Worm (Caenorhabditis elegans): ENCODE data around the gene ccch-5.
"Not testable (repeated sequence)": the region's sequence is repeated elsewhere in the genome, so short reads cannot be mapped to it uniquely, and the experiment has no call there.

The ccch-5 gene

DNA sequence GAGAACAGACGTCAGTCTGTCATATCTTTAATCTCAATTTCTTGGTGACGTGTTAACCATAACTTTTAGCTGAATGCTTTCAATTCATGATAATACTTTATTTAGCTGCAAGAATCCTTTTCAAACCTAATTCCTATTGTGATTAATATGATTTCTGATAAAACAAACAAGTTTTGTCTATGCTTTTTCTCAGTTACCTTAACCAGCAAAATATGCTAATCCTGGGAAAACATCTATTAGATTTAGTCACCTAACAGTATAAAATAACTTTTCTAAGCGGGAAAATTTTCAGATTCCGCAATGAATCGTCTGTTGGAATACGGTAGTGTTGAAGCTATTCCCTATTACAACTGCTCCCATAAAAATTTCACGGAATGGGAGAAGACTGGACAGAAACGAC is 19.2 kb downstream of the ccch-5 start, which contains the start of gene Y57G11C.30:
Y57G11C.30 (plus strand) TSS at position 301 of the 400 bp plus-strand sequence.
- TF ChIP-seq F52B5.7 (tag; optimal IDR thresholded peaks at IDR 0.05); pbrm-1 (GFP tag; IDR thresholded peaks at IDR 0.05); die-1 (tag; optimal IDR thresholded peaks at IDR 0.05): not testable (repeated sequence)

DNA sequence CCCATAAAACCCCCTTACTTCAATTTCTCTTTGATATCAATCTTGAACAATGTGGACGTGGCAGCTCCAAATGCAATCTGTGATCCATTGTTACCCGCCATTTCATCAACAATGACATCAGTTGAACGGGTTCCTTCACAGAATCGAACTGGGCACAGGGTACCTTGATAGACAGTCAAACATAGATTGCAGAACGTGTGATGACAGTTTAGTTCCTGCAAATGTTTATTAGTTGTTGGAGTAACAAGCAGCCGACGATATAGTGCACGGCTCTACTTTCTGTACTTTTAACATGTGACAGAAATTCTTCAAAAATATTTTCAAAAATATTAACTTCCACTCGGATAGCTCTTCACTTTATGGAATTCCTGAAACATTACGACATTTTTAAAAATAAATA is 24.8 kb downstream of the ccch-5 start, which contains the start of gene Y57G11C.48:
Y57G11C.48 (minus strand) TSS at position 101 of the 400 bp plus-strand sequence.
- TF ChIP-seq unc-130 (GFP tag; optimal IDR thresholded peaks at IDR 0.05) (no peak), F57A8.1 (GFP tag; optimal IDR thresholded peaks at IDR 0.05) (no peak), attf-6 (GFP tag; IDR thresholded peaks at IDR 0.05) (peak; percentile 17; the same call in 1 of the 2 replicates), hmg-20 (GFP tag; IDR thresholded peaks at IDR 0.05) (no peak), Y67H2A.10 (GFP tag; conservative IDR thresholded peaks at IDR 0.05) (no peak)

DNA sequence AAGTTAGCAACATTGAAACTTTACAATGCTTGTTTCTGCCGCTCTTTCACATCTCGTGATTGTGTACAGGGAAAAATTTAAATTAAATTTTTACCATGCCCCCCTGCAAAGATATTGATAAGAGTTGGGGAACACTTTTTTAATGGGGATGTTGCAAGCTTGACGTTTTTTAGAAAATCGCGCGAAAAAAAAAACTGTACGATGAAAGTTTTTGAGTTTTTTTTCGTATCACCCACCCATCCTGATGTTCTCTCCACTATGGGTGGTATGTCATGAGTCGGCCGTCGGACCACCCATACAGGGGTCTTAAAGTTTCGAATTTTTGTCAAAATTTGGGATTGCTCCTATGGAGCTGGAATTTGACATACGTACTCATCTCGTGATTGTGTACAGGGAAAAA is 29.6 kb downstream of the ccch-5 start:
- TF ChIP-seq efl-1 (GFP tag; optimal IDR thresholded peaks at IDR 0.05), result no peak
- TF ChIP-seq B0261.1 (tag; optimal IDR thresholded peaks at IDR 0.05), result no peak
- TF ChIP-seq Y67H2A.10 (GFP tag; conservative IDR thresholded peaks at IDR 0.05), result no peak
- no peak for TF ChIP-seq hrde-1 (tag; optimal IDR thresholded peaks at IDR 0.05; ENCODE audit: borderline replicate concordance)
- no peak for TF ChIP-seq mes-4 (tag; optimal IDR thresholded peaks at IDR 0.05)
- no peak for TF ChIP-seq B0336.3 (GFP tag; IDR thresholded peaks at IDR 0.05)
- TF ChIP-seq ztf-25 (GFP tag; IDR thresholded peaks at IDR 0.05), result no peak
- TF ChIP-seq akir-1 (GFP tag; optimal IDR thresholded peaks at IDR 0.05), result no peak
- peak; percentile 83 for TF ChIP-seq attf-6 (GFP tag; IDR thresholded peaks at IDR 0.05)
- TF ChIP-seq tbp1 (GFP tag; optimal IDR thresholded peaks at IDR 0.05), result no peak
- TF ChIP-seq cebp-1 (GFP tag; IDR thresholded peaks at IDR 0.05), result no peak
- TF ChIP-seq cebp-1 (tag; optimal IDR thresholded peaks at IDR 0.05), result no peak
- TF ChIP-seq madf-6 (GFP tag; IDR thresholded peaks at IDR 0.05), result no peak
- TF ChIP-seq snpc-4 (GFP tag; optimal IDR thresholded peaks at IDR 0.05), result no peak
- peak in 1 of 4 experiments; percentile 44 for TF ChIP-seq snpc-4 (tag; optimal IDR thresholded peaks at IDR 0.05)
- no peak for TF ChIP-seq hsf-1 (GFP tag; IDR thresholded peaks at IDR 0.05)
- TF ChIP-seq dpl-1 (GFP tag; optimal IDR thresholded peaks at IDR 0.05), result no peak
- no peak for TF ChIP-seq Y53F4B.3 (GFP tag; IDR thresholded peaks at IDR 0.05)
- TF ChIP-seq madf-3 (GFP tag; IDR thresholded peaks at IDR 0.05), result no peak
- TF ChIP-seq F37B4.10 (GFP tag; IDR thresholded peaks at IDR 0.05), result no peak

DNA sequence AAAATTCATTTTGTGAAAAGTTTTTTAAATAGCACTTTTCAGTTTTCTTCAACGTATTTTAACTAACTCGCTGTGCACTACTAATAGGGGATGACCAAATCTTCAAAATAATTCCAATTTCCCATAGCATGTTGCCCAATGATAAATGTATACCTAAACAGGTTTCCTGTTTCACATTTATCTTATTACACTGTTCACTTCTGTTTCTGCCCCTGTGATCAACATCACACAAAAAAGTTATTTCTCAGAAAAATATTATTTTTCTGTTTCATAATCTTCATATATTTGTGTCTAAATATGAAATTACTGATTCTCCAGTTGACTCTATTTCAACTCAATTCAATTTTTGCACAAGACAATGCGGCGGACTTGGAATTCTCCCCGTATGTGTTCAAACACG is 31.1 kb downstream of the ccch-5 start, which contains the start of gene Y41E3.22:
Y41E3.22 (plus strand) TSS at position 243 of the 400 bp plus-strand sequence.
- TF ChIP-seq egrh-3 (GFP tag; IDR thresholded peaks at IDR 0.05) (no peak), nhr-179 (tag; optimal IDR thresholded peaks at IDR 0.05) (no peak), unc-62 (GFP tag; optimal IDR thresholded peaks at IDR 0.05) (no peak), rcor-1 (GFP tag; IDR thresholded peaks at IDR 0.05) (no peak), snpc-3.4 (tag; optimal IDR thresholded peaks at IDR 0.05) (no peak)

DNA sequence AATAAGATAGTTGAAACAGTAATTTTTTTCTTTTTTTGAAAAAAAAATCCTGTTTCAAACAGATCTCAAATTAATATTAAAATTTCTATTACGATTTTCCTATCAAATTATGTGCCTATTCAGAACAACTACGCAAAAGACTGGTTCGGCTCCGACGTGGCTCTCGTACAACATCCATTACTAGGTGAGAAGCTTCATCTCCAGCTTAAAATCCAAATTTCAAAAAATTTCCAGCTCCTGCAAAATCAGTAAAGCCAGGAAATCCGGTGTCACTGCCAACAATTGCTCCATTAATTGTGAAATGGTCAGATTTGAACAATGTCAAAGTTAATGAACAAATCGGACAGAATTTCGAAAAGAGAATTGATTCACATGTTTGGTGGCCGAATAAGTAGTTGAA is 34.4 kb downstream of the ccch-5 start:
- TF ChIP-seq attf-6 (GFP tag; IDR thresholded peaks at IDR 0.05) (peak; percentile 91), nhr-120 (GFP tag; IDR thresholded peaks at IDR 0.05) (no peak), ekl-4 (GFP tag; IDR thresholded peaks at IDR 0.05) (no peak), madf-6 (GFP tag; IDR thresholded peaks at IDR 0.05) (peak; percentile 30; the same call in 1 of the 2 replicates), T26A5.8 (tag; optimal IDR thresholded peaks at IDR 0.05) (no peak), athp-1 (tag; optimal IDR thresholded peaks at IDR 0.05) (peak; percentile 60), B0336.3 (GFP tag; IDR thresholded peaks at IDR 0.05) (no peak), B0019.2 (GFP tag; conservative IDR thresholded peaks at IDR 0.05) (no peak), bed-1 (GFP tag; IDR thresholded peaks at IDR 0.05) (no peak), lir-1 (GFP tag; conservative IDR thresholded peaks at IDR 0.05) (no peak), die-1 (tag; optimal IDR thresholded peaks at IDR 0.05) (no peak), dpff-1 (tag; optimal IDR thresholded peaks at IDR 0.05) (no peak), F55B11.4 (tag; optimal IDR thresholded peaks at IDR 0.05; ENCODE audit: borderline replicate concordance, insufficient read depth) (no peak), ztf-22 (GFP tag; optimal IDR thresholded peaks at IDR 0.05) (no peak), nfya-2 (GFP tag; IDR thresholded peaks at IDR 0.05) (no peak), F33H1.4 (GFP tag; IDR thresholded peaks at IDR 0.05) (peak; percentile 39), ceh-27 (GFP tag; optimal IDR thresholded peaks at IDR 0.05) (no peak)
